Worm (Caenorhabditis elegans): Measurements from ENCODE around the gene memb-1.

memb-1 gene

DNA sequence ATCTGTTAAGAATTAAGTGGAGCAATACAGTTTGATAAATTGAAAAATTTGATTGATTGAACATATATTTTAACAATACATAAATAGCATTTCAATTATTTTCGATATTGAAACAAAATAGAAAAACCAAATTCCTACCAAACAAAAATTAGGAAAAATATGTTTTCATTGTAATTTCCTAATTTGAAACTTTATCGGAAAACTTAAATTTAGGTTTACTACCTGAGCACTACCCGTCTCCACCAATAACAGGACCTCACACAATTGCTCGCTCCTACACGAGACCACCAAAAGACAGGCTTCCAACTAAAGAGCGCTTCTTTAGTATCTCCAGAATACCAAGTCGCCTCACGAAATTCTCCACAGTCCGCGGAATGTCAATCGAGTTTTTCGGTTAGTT is 35.4 kb upstream of the memb-1 start:
- no peak for TF ChIP-seq C06A6.2 (GFP tag; conservative IDR thresholded peaks at IDR 0.05)
- no peak for TF ChIP-seq B0336.3 (GFP tag; IDR thresholded peaks at IDR 0.05)
- TF ChIP-seq let-607 (tag; optimal IDR thresholded peaks at IDR 0.05) = no peak
- TF ChIP-seq ceh-40 (GFP tag; IDR thresholded peaks at IDR 0.05) = no peak
- TF ChIP-seq ztf-28 (GFP tag; IDR thresholded peaks at IDR 0.05) = no peak
- TF ChIP-seq lag-1 (GFP tag; IDR thresholded peaks at IDR 0.05) = no peak
- no peak for TF ChIP-seq Y53F4B.3 (GFP tag; IDR thresholded peaks at IDR 0.05)
- no peak for TF ChIP-seq mxl-1 (tag; optimal IDR thresholded peaks at IDR 0.05)
- no peak for TF ChIP-seq atf-7 (tag; optimal IDR thresholded peaks at IDR 0.05)
- no peak for TF ChIP-seq ztf-22 (GFP tag; optimal IDR thresholded peaks at IDR 0.05)
- no peak for TF ChIP-seq F10E7.11 (tag; optimal IDR thresholded peaks at IDR 0.05)
- no peak for TF ChIP-seq lin-54 (GFP tag; optimal IDR thresholded peaks at IDR 0.05)
- TF ChIP-seq ama-1 (optimal IDR thresholded peaks at IDR 0.05) = no peak
- TF ChIP-seq ama-1 (GFP tag; optimal IDR thresholded peaks at IDR 0.05) = no peak
- TF ChIP-seq F39B2.1 (GFP tag; IDR thresholded peaks at IDR 0.05) = no peak
- no peak for TF ChIP-seq ztf-18 (tag; optimal IDR thresholded peaks at IDR 0.05)
- TF ChIP-seq dpff-1 (tag; optimal IDR thresholded peaks at IDR 0.05) = no peak
- no peak for TF ChIP-seq Y79H2A.3 (GFP tag; conservative IDR thresholded peaks at IDR 0.05)
- no peak for TF ChIP-seq egl-18 (GFP tag; IDR thresholded peaks at IDR 0.05)

DNA sequence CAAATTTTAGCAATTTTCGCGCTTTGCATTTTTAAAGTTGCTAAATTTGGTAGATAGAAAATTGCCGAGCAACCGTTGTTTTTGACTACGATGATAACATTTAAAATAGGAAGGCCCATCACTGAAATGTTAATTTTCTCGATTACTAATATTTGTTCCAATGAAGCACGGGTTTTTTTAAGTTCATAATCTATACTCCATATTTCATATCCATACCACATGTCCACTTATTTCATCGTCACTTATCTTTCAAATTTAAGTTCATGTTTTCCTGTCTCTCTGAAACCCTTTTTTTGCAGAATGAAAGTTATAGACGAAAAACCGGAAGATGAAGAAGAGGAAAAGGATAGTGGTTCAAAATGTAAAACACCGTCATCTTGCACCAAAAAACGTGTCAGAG is 30.8 kb upstream of the memb-1 start, which contains the start of gene gap-2:
Gene gap-2 (plus strand): TSS at position 301 of the 400 bp plus-strand sequence.
- no peak for TF ChIP-seq bed-2 (GFP tag; IDR thresholded peaks at IDR 0.05)
- no peak for TF ChIP-seq ZK185.1 (tag; optimal IDR thresholded peaks at IDR 0.05; ENCODE audit: poor library complexity, severe bottlenecking)
- TF ChIP-seq zim-3 (tag; optimal IDR thresholded peaks at IDR 0.05) = no peak
- no peak for TF ChIP-seq snpc-1.3 (tag; optimal IDR thresholded peaks at IDR 0.05; ENCODE audit: insufficient read depth)
- no peak for TF ChIP-seq mel-28 (tag; optimal IDR thresholded peaks at IDR 0.05; ENCODE audit: borderline replicate concordance)
- no peak for TF ChIP-seq somi-1 (GFP tag; optimal IDR thresholded peaks at IDR 0.05)
- TF ChIP-seq xnd-1 (tag; optimal IDR thresholded peaks at IDR 0.05) = no peak
- TF ChIP-seq Y53G8AR.9 (GFP tag; conservative IDR thresholded peaks at IDR 0.05) = no peak
- no peak for TF ChIP-seq hmg-20 (GFP tag; IDR thresholded peaks at IDR 0.05)
- no peak for TF ChIP-seq ceh-100 (GFP tag; IDR thresholded peaks at IDR 0.05)
- no peak for TF ChIP-seq C06A6.2 (GFP tag; conservative IDR thresholded peaks at IDR 0.05)
- no peak for TF ChIP-seq bed-1 (GFP tag; IDR thresholded peaks at IDR 0.05)
- no peak for TF ChIP-seq nhr-179 (tag; optimal IDR thresholded peaks at IDR 0.05)
- TF ChIP-seq ztf-3 (GFP tag; optimal IDR thresholded peaks at IDR 0.05) = no peak
- no peak for TF ChIP-seq madf-10 (tag; optimal IDR thresholded peaks at IDR 0.05)

DNA sequence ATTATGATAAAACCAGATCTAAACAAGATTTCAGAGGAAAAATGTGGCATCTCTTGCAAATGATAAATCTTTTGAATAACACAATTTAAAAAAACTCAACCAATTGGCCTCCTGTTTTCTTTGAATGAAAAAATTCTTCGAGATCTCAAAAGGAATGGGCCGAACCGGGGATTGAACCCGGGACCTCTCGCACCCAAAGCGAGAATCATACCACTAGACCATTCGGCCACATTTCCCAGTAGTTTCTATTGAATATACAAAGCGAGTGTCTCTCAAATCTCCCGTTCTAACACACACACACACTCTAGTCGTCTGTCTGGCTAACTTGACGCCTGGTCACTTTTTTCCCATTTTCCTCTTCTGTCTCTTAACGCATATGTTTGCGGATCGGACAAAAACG is 26.2 kb upstream of the memb-1 start:
- TF ChIP-seq somi-1 (GFP tag; optimal IDR thresholded peaks at IDR 0.05) (peak; percentile 62), T07F8.4 (tag; optimal IDR thresholded peaks at IDR 0.05) (peak; percentile 77), nfya-2 (GFP tag; IDR thresholded peaks at IDR 0.05) (no peak), tbp1 (GFP tag; optimal IDR thresholded peaks at IDR 0.05) (peak; percentile 94), attf-3 (GFP tag; conservative IDR thresholded peaks at IDR 0.05) (peak; percentile 44), rcor-1 (GFP tag; IDR thresholded peaks at IDR 0.05) (peak; percentile 85), snpc-1.3 (tag; optimal IDR thresholded peaks at IDR 0.05; ENCODE audit: insufficient read depth) (peak; percentile 75), C06A6.2 (GFP tag; conservative IDR thresholded peaks at IDR 0.05) (0 out of 2 replicates have a peak, but pooled peaks have one; percentile 16), Y79H2A.3 (GFP tag; conservative IDR thresholded peaks at IDR 0.05) (no peak), ceh-27 (GFP tag; optimal IDR thresholded peaks at IDR 0.05) (peak; percentile 59), nhr-80 (tag; optimal IDR thresholded peaks at IDR 0.05) (peak; percentile 13), tlf-1 (GFP tag; optimal IDR thresholded peaks at IDR 0.05) (peak; percentile 47), hlh-12 (tag; optimal IDR thresholded peaks at IDR 0.05) (no peak), hmg-1.2 (GFP tag; IDR thresholded peaks at IDR 0.05) (peak; percentile 84), ztf-25 (GFP tag; IDR thresholded peaks at IDR 0.05) (no peak), ceh-79 (tag; optimal IDR thresholded peaks at IDR 0.05) (peak; percentile 54), nfyb-1 (GFP tag; IDR thresholded peaks at IDR 0.05) (peak; percentile 80), aptf-3 (GFP tag; IDR thresholded peaks at IDR 0.05) (no peak; the same call in 1 of the 2 replicates), lsl-1 (GFP tag; optimal IDR thresholded peaks at IDR 0.05) (no peak), Y53G8AR.9 (GFP tag; conservative IDR thresholded peaks at IDR 0.05) (no peak)
